Worm (Caenorhabditis elegans) whole organism, L4/young adult: Measurements from ENCODE around the gene lec-10.

ENCODE experiments used
- W03F9.2 ChIP-seq: fragments of 150-350 bp; optimal IDR thresholded peaks from 2 replicates; lab custom pipeline; 2014; ENCODE audit warnings: missing biosample characterization, missing genetic modification characterization
- dao-5 ChIP-seq: sonication (generic microtip); optimal IDR thresholded peaks from 2 replicates; lab custom pipeline; 2016; ENCODE audit warnings: missing genotype, missing genetic modification characterization, moderate library complexity, missing compliant biosample characterization
- him-1 ChIP-seq: sonication (generic microtip); optimal IDR thresholded peaks from 2 replicates; lab custom pipeline; 2016; ENCODE audit warnings: missing genotype, missing genetic modification reagents, missing genetic modification characterization, missing compliant biosample characterization

- TF ChIP-seq him-1 (tag; lab: Kevin White, UChicago), result no peak
- TF ChIP-seq dao-5 (tag; lab: Kevin White, UChicago), result no peak
- no peak for TF ChIP-seq W03F9.2 (tag; lab: Kevin White, UChicago)
Measured at ce11 chrV:6458302-6458998, 30.5 kb downstream of the lec-10 start.
